Fruit fly (Drosophila melanogaster): ENCODE results near the gene Prestin.

Gene Prestin

dm6 chr3L:17940988-17941387 is 33.4 kb upstream of the Prestin start:
- TF ChIP-seq psq (optimal IDR thresholded peaks at IDR 0.05), result no peak
- no peak for TF ChIP-seq Myc (optimal IDR thresholded peaks at IDR 0.05)
- no peak for TF ChIP-seq h (optimal IDR thresholded peaks at IDR 0.05)
- no peak for TF ChIP-seq insv (optimal IDR thresholded peaks at IDR 0.05)
- TF ChIP-seq ttk (optimal IDR thresholded peaks at IDR 0.05), result no peak
- no peak for TF ChIP-seq Sin3A (optimal IDR thresholded peaks at IDR 0.05)

- TF ChIP-seq psq (optimal IDR thresholded peaks at IDR 0.05) (no peak), Sin3A (optimal IDR thresholded peaks at IDR 0.05) (no peak), Myc (optimal IDR thresholded peaks at IDR 0.05) (no peak), ttk (optimal IDR thresholded peaks at IDR 0.05) (no peak), insv (optimal IDR thresholded peaks at IDR 0.05) (no peak), h (optimal IDR thresholded peaks at IDR 0.05) (no peak)
These were observed 32.0 kb upstream of the Prestin start for dm6 chr3L:17939649-17940048.

dm6 chr3L:17938622-17939021 is 31.0 kb upstream of the Prestin start:
- TF ChIP-seq insv (optimal IDR thresholded peaks at IDR 0.05) (no peak), h (optimal IDR thresholded peaks at IDR 0.05) (no peak), ttk (optimal IDR thresholded peaks at IDR 0.05) (no peak), Myc (optimal IDR thresholded peaks at IDR 0.05) (no peak), Sin3A (optimal IDR thresholded peaks at IDR 0.05) (no peak), psq (optimal IDR thresholded peaks at IDR 0.05) (no peak)

- TF ChIP-seq psq (optimal IDR thresholded peaks at IDR 0.05), result no peak
- no peak for TF ChIP-seq Sin3A (optimal IDR thresholded peaks at IDR 0.05)
- TF ChIP-seq ttk (optimal IDR thresholded peaks at IDR 0.05), result no peak
These were observed 29.7 kb upstream of the Prestin start for dm6 chr3L:17937315-17937714.

- no peak for TF ChIP-seq Myc (optimal IDR thresholded peaks at IDR 0.05)
- no peak for TF ChIP-seq psq (optimal IDR thresholded peaks at IDR 0.05)
These were observed 27.4 kb upstream of the Prestin start for dm6 chr3L:17935032-17935431.

dm6 chr3L:17933788-17934318 is 26.2 kb upstream of the Prestin start:
- TF ChIP-seq h (optimal IDR thresholded peaks at IDR 0.05) (no peak), Myc (optimal IDR thresholded peaks at IDR 0.05) (no peak), Sin3A (optimal IDR thresholded peaks at IDR 0.05) (no peak), insv (optimal IDR thresholded peaks at IDR 0.05) (no peak), ttk (optimal IDR thresholded peaks at IDR 0.05) (no peak), psq (optimal IDR thresholded peaks at IDR 0.05) (no peak)

dm6 chr3L:17933065-17933464 is 25.5 kb upstream of the Prestin start:
- no peak for TF ChIP-seq h (optimal IDR thresholded peaks at IDR 0.05)
- no peak for TF ChIP-seq Myc (optimal IDR thresholded peaks at IDR 0.05)
- no peak for TF ChIP-seq Sin3A (optimal IDR thresholded peaks at IDR 0.05)
- no peak for TF ChIP-seq ttk (optimal IDR thresholded peaks at IDR 0.05)
- TF ChIP-seq insv (optimal IDR thresholded peaks at IDR 0.05), result no peak
- no peak for TF ChIP-seq psq (optimal IDR thresholded peaks at IDR 0.05)

- no peak for TF ChIP-seq h (optimal IDR thresholded peaks at IDR 0.05)
- no peak for TF ChIP-seq Myc (optimal IDR thresholded peaks at IDR 0.05)
- TF ChIP-seq psq (optimal IDR thresholded peaks at IDR 0.05), result no peak
- TF ChIP-seq Sin3A (optimal IDR thresholded peaks at IDR 0.05), result no peak
- no peak for TF ChIP-seq insv (optimal IDR thresholded peaks at IDR 0.05)
- TF ChIP-seq ttk (optimal IDR thresholded peaks at IDR 0.05), result no peak
These were observed 24.3 kb upstream of the Prestin start for dm6 chr3L:17931887-17932286.

- TF ChIP-seq h (optimal IDR thresholded peaks at IDR 0.05), result no peak
These were observed 22.3 kb upstream of the Prestin start for dm6 chr3L:17929697-17930581.

- TF ChIP-seq Sin3A (optimal IDR thresholded peaks at IDR 0.05) (no peak), h (optimal IDR thresholded peaks at IDR 0.05) (no peak), insv (optimal IDR thresholded peaks at IDR 0.05) (no peak), Myc (optimal IDR thresholded peaks at IDR 0.05) (no peak), psq (optimal IDR thresholded peaks at IDR 0.05) (no peak)
These were observed 20.5 kb upstream of the Prestin start for dm6 chr3L:17928106-17928505.

- TF ChIP-seq ttk (optimal IDR thresholded peaks at IDR 0.05) (no peak), Myc (optimal IDR thresholded peaks at IDR 0.05) (no peak), insv (optimal IDR thresholded peaks at IDR 0.05) (no peak), psq (optimal IDR thresholded peaks at IDR 0.05) (no peak), h (optimal IDR thresholded peaks at IDR 0.05) (no peak), Sin3A (optimal IDR thresholded peaks at IDR 0.05) (no peak)
These were observed 19.1 kb upstream of the Prestin start for dm6 chr3L:17926575-17927276.

- TF ChIP-seq ttk (optimal IDR thresholded peaks at IDR 0.05) (no peak), insv (optimal IDR thresholded peaks at IDR 0.05) (no peak), Sin3A (optimal IDR thresholded peaks at IDR 0.05) (no peak), Myc (optimal IDR thresholded peaks at IDR 0.05) (no peak)
These were observed 17.7 kb upstream of the Prestin start for dm6 chr3L:17925180-17925753.

All from Kc167 (cell line).